Worm (Caenorhabditis elegans) whole organism, L1 larva: ENCODE results near the gene xpo-1.
A peak's percentile ranks its signal among the peaks of the same experiment; 100 is the strongest.

ENCODE experiments used
- alr-1 ChIP-seq: fragments of 200-800 bp; sonication (Bioruptor generic); optimal IDR thresholded peaks from 2 replicates; lab custom pipeline; 2018; ENCODE audit warnings: borderline replicate concordance, mild to moderate bottlenecking, missing genetic modification characterization, missing compliant biosample characterization
- ama-1 ChIP-seq: fragments of 150-350 bp; optimal IDR thresholded peaks from 2 replicates; lab custom pipeline; 2014
- dpl-1 ChIP-seq, 3 experiments: fragments of 150-350 bp in 2 of 3; sonication (generic microtip) in 1 of 3; optimal IDR thresholded peaks; 2 replicates each; lab custom pipeline; 2014 to 2017; ENCODE audit warnings: missing biosample characterization in 3 of 3, missing genetic modification characterization in 3 of 3, missing genetic modification reagents in 3 of 3
- fkh-10 ChIP-seq: sonication (generic microtip); optimal IDR thresholded peaks from 2 replicates; lab custom pipeline; 2017; ENCODE audit warnings: missing biosample characterization, missing genetic modification reagents, missing genetic modification characterization
- lin-39 ChIP-seq: fragments of 150-350 bp; optimal IDR thresholded peaks from 2 replicates; lab custom pipeline; 2014; ENCODE audit warnings: missing biosample characterization, missing genetic modification reagents, missing genetic modification characterization
- lir-3 ChIP-seq: sonication (generic microtip); optimal IDR thresholded peaks from 2 replicates; lab custom pipeline; 2016; ENCODE audit warnings: mild to moderate bottlenecking, missing genetic modification characterization, moderate library complexity, missing compliant biosample characterization; ENCODE audit not compliant: poor library complexity
- lsy-2 ChIP-seq, 2 experiments: fragments of 150-350 bp; optimal IDR thresholded peaks; 2 replicates each; lab custom pipeline; 2014; ENCODE audit warnings: missing biosample characterization in 2 of 2, missing genetic modification characterization in 2 of 2
- nhr-28 ChIP-seq: fragments of 150-350 bp; optimal IDR thresholded peaks from 2 replicates; lab custom pipeline; 2014; ENCODE audit warnings: missing biosample characterization, missing genetic modification characterization
- nhr-77 ChIP-seq: fragments of 150-350 bp; optimal IDR thresholded peaks from 2 replicates; lab custom pipeline; 2014; ENCODE audit warnings: missing biosample characterization, missing genetic modification characterization
- snpc-4 ChIP-seq: fragments of 150-350 bp; optimal IDR thresholded peaks from 2 replicates; lab custom pipeline; 2014; ENCODE audit warnings: missing biosample characterization, missing genetic modification characterization
- tbx-2 ChIP-seq: sonication (generic microtip); optimal IDR thresholded peaks from 2 replicates; lab custom pipeline; 2016; ENCODE audit warnings: missing genetic modification characterization, missing compliant biosample characterization
- vab-15 ChIP-seq: sonication (generic microtip); optimal IDR thresholded peaks from 2 replicates; lab custom pipeline; 2017; ENCODE audit warnings: missing genotype, mild to moderate bottlenecking, missing genetic modification characterization, missing compliant biosample characterization
- zag-1 ChIP-seq: fragments of 150-350 bp; optimal IDR thresholded peaks from 2 replicates; lab custom pipeline; 2014; ENCODE audit warnings: missing biosample characterization, missing genetic modification characterization
- ztf-11 ChIP-seq, 2 experiments: sonication (generic microtip); optimal IDR thresholded peaks; 2 replicates each; lab custom pipeline; 2016 to 2017; ENCODE audit warnings: missing genetic modification characterization in 2 of 2, missing biosample characterization in 1 of 2, missing compliant biosample characterization in 1 of 2

DNA sequence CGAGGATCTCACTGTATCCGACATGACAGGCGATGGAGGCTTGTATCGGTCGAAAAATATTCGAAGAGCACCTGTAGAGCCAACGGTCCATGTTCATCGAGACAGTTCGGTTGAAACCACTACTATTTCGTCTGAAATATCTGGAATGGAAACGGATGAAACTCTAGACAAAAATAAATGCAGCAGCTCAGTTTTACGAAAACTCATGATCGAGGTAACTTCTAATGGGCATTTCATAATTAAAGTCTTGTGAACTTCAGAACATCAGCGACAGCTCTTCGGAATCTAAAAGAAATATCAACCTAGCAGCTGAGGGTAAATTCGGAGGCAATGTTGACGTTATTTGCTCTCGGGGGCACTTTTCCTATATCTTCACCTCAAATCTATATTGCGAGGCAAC, 29.6 kb upstream of the xpo-1 start:
- peak in 1 of 2 experiments; percentile 7 for TF ChIP-seq lsy-2 (tag; optimal IDR thresholded peaks at IDR 0.05; lab: Kevin White, UChicago)
- no peak for TF ChIP-seq dpl-1 (GFP tag; optimal IDR thresholded peaks at IDR 0.05; lab: Kevin White, UChicago)
- no peak for TF ChIP-seq snpc-4 (tag; lab: Kevin White, UChicago)
- no peak for TF ChIP-seq tbx-2 (tag; lab: Kevin White, UChicago)
- no peak for TF ChIP-seq lin-39 (tag; lab: Kevin White, UChicago)
- no peak for TF ChIP-seq vab-15 (tag; lab: Kevin White, UChicago)
- TF ChIP-seq alr-1 (tag; lab: Kevin White, UChicago) = no peak
- no peak for TF ChIP-seq ama-1
- TF ChIP-seq nhr-77 = no peak
- no peak for TF ChIP-seq ztf-11 (tag; optimal IDR thresholded peaks at IDR 0.05; lab: Kevin White, UChicago)
- TF ChIP-seq lir-3 (tag; lab: Kevin White, UChicago) = no peak
- no peak for TF ChIP-seq nhr-28 (tag; lab: Kevin White, UChicago)
- TF ChIP-seq fkh-10 (GFP tag; lab: Kevin White, UChicago) = no peak
- TF ChIP-seq zag-1 = no peak
